Fruit fly (Drosophila melanogaster) whole organism, embryonic: Measurements from ENCODE around the gene CG15403.
A peak's percentile ranks its signal among the peaks of the same experiment; 100 is the strongest.

Experiments used
- Blimp-1 ChIP-seq: fragments of 200-800 bp; sonication (Bioruptor generic); optimal IDR thresholded peaks from 3 replicates; lab custom pipeline; 2018; ENCODE audit warnings: missing biosample characterization, missing genetic modification characterization, mild to moderate bottlenecking, moderate library complexity, missing genetic modification reagents
- CG11504 ChIP-seq: fragments of 200-800 bp; sonication (Bioruptor generic); optimal IDR thresholded peaks from 3 replicates; lab custom pipeline; 2019; ENCODE audit warnings: missing biosample characterization, mild to moderate bottlenecking, missing genetic modification characterization, moderate library complexity
- CG12219 ChIP-seq: fragments of 200-800 bp; sonication (Bioruptor generic); optimal IDR thresholded peaks from 3 replicates; lab custom pipeline; 2018; ENCODE audit warnings: missing biosample characterization, mild to moderate bottlenecking, missing genetic modification characterization
- CG12299 ChIP-seq: fragments of 200-800 bp; sonication (Bioruptor generic); optimal IDR thresholded peaks from 2 replicates; lab custom pipeline; 2018; ENCODE audit warnings: missing biosample characterization, mild to moderate bottlenecking, missing genetic modification characterization
- CG12744 ChIP-seq: fragments of 200-800 bp; sonication (Bioruptor generic); optimal IDR thresholded peaks from 2 replicates; lab custom pipeline; 2016; ENCODE audit warnings: missing biosample characterization, missing genetic modification characterization
- CG13775 ChIP-seq: fragments of 200-800 bp; sonication (Bioruptor generic); optimal IDR thresholded peaks from 3 replicates; lab custom pipeline; 2017; ENCODE audit warnings: missing biosample characterization, mild to moderate bottlenecking, missing genetic modification characterization
- CG14710 ChIP-seq: fragments of 200-800 bp; sonication (Bioruptor generic); optimal IDR thresholded peaks from 3 replicates; lab custom pipeline; 2019; ENCODE audit warnings: missing biosample characterization, mild to moderate bottlenecking, missing genetic modification characterization, moderate library complexity
- CG1602 ChIP-seq: fragments of 200-800 bp; sonication (Bioruptor generic); optimal IDR thresholded peaks from 3 replicates; lab custom pipeline; 2016; ENCODE audit warnings: missing biosample characterization, missing genetic modification characterization
- CG1647 ChIP-seq: fragments of 200-800 bp; sonication (Bioruptor generic); optimal IDR thresholded peaks from 3 replicates; lab custom pipeline; 2016; ENCODE audit warnings: missing biosample characterization, missing genetic modification characterization
- CG16815 ChIP-seq: fragments of 200-800 bp; sonication (Bioruptor generic); optimal IDR thresholded peaks from 3 replicates; lab custom pipeline; 2017; ENCODE audit warnings: missing biosample characterization, mild to moderate bottlenecking, missing genetic modification characterization
- CG17359 ChIP-seq: fragments of 200-800 bp; sonication (Bioruptor generic); optimal IDR thresholded peaks from 3 replicates; lab custom pipeline; 2018; ENCODE audit warnings: missing biosample characterization, mild to moderate bottlenecking, missing genetic modification characterization, moderate library complexity
- CG2678 ChIP-seq: fragments of 200-800 bp; sonication (Bioruptor generic); optimal IDR thresholded peaks from 3 replicates; lab custom pipeline; 2019; ENCODE audit warnings: missing biosample characterization, mild to moderate bottlenecking, missing genetic modification characterization, moderate library complexity
- CG2712 ChIP-seq: fragments of 200-800 bp; optimal IDR thresholded peaks from 3 replicates; lab custom pipeline; 2019; ENCODE audit warnings: missing biosample characterization, mild to moderate bottlenecking, missing genetic modification characterization, moderate library complexity
- CG2889 ChIP-seq: fragments of 200-800 bp; sonication (Bioruptor generic); IDR thresholded peaks from 3 replicates; pipeline ENCODE4 v1.3.6; 2022; ENCODE audit warnings: missing biosample characterization, missing genetic modification characterization
- CG34376 ChIP-seq: fragments of 200-800 bp; sonication (Bioruptor generic); optimal IDR thresholded peaks from 2 replicates; lab custom pipeline; 2018; ENCODE audit warnings: missing biosample characterization, mild to moderate bottlenecking, missing genetic modification characterization
- CG34422 ChIP-seq: fragments of 200-800 bp; sonication (Bioruptor generic); IDR thresholded peaks from 3 replicates; pipeline ENCODE4 v1.3.6; 2022; ENCODE audit warnings: missing biosample characterization, missing genetic modification characterization
- CG3995 ChIP-seq: fragments of 200-800 bp; sonication (Bioruptor generic); optimal IDR thresholded peaks from 3 replicates; lab custom pipeline; 2016; ENCODE audit warnings: missing biosample characterization, missing genetic modification characterization
- CG4707 ChIP-seq: fragments of 200-800 bp; sonication (Bioruptor generic); optimal IDR thresholded peaks from 2 replicates; lab custom pipeline; 2018; ENCODE audit warnings: missing biosample characterization, mild to moderate bottlenecking, missing genetic modification characterization, moderate library complexity
- CG6683 ChIP-seq: fragments of 200-800 bp; sonication (Bioruptor generic); optimal IDR thresholded peaks from 2 replicates; lab custom pipeline; 2017; ENCODE audit warnings: missing biosample characterization, mild to moderate bottlenecking, missing genetic modification characterization, missing genetic modification reagents
- CG6765 ChIP-seq: fragments of 200-800 bp; sonication (Bioruptor generic); optimal IDR thresholded peaks from 3 replicates; lab custom pipeline; 2017; ENCODE audit warnings: missing biosample characterization, mild to moderate bottlenecking, missing genetic modification characterization
- CG7556 ChIP-seq: fragments of 200-800 bp; sonication (Bioruptor generic); optimal IDR thresholded peaks from 2 replicates; lab custom pipeline; 2017; ENCODE audit warnings: missing biosample characterization, mild to moderate bottlenecking, missing genetic modification characterization
- CG7963 ChIP-seq: fragments of 200-800 bp; sonication (Bioruptor generic); IDR thresholded peaks from 3 replicates; pipeline ENCODE4 v1.3.6; 2022; ENCODE audit warnings: missing biosample characterization, missing genetic modification characterization; ENCODE audit not compliant: partially characterized antibody
- CG8388 ChIP-seq: fragments of 200-800 bp; sonication (Bioruptor generic); optimal IDR thresholded peaks from 2 replicates; lab custom pipeline; 2019; ENCODE audit warnings: missing biosample characterization, mild to moderate bottlenecking, missing genetic modification characterization, moderate library complexity
- Elba2 ChIP-seq: fragments of 200-800 bp; sonication (Bioruptor generic); optimal IDR thresholded peaks from 3 replicates; lab custom pipeline; 2016; ENCODE audit warnings: missing biosample characterization, missing genetic modification characterization
- HLH3B ChIP-seq: fragments of 200-800 bp; sonication (Bioruptor generic); IDR thresholded peaks from 2 replicates; pipeline ENCODE4 v1.3.6; 2022; ENCODE audit warnings: missing biosample characterization, missing genetic modification characterization
- HLH54F ChIP-seq: fragments of 200-800 bp; sonication (Bioruptor generic); optimal IDR thresholded peaks from 3 replicates; lab custom pipeline; 2016; ENCODE audit warnings: missing biosample characterization, missing genetic modification characterization
- Hr51 ChIP-seq, 2 experiments: fragments of 200-800 bp; sonication (Bioruptor generic); optimal IDR thresholded peaks; 2 replicates in 1 of 2; 3 replicates in 1 of 2; lab custom pipeline; 2016 to 2018; ENCODE audit warnings: missing biosample characterization in 2 of 2, missing genetic modification characterization in 2 of 2, mild to moderate bottlenecking in 1 of 2, moderate library complexity in 1 of 2
- Lpt ChIP-seq: fragments of >200 bp; optimal IDR thresholded peaks from 2 replicates; lab custom pipeline; 2018; ENCODE audit warnings: missing biosample characterization, missing genetic modification characterization
- Mad ChIP-seq: fragments of 200-800 bp; sonication (Bioruptor generic); optimal IDR thresholded peaks from 2 replicates; lab custom pipeline; 2016; ENCODE audit warnings: missing biosample characterization, missing genetic modification characterization
- Med ChIP-seq: fragments of 200-800 bp; sonication (Bioruptor generic); peaks from one replicate; lab custom pipeline; 2016; ENCODE audit warnings: missing biosample characterization, missing genetic modification characterization, mild to moderate bottlenecking, inconsistent platforms, moderate library complexity
- Nf-YB ChIP-seq: fragments of 200-800 bp; sonication (Bioruptor generic); optimal IDR thresholded peaks from 3 replicates; lab custom pipeline; 2019; ENCODE audit warnings: missing biosample characterization, mild to moderate bottlenecking, missing genetic modification characterization, moderate library complexity
- NfI ChIP-seq: fragments of 200-800 bp; sonication (Bioruptor generic); optimal IDR thresholded peaks from 3 replicates; lab custom pipeline; 2018; ENCODE audit warnings: missing biosample characterization, mild to moderate bottlenecking, missing genetic modification characterization, moderate library complexity
- Ravus ChIP-seq: fragments of 200-800 bp; sonication (Bioruptor generic); IDR thresholded peaks from 2 replicates; pipeline ENCODE4 v1.3.6; 2022; ENCODE audit warnings: missing biosample characterization, missing genetic modification characterization
- Spps ChIP-seq: fragments of 200-800 bp; sonication (Bioruptor generic); optimal IDR thresholded peaks from 2 replicates; lab custom pipeline; 2018; ENCODE audit warnings: missing biosample characterization, mild to moderate bottlenecking, missing genetic modification characterization
- bowl ChIP-seq: fragments of 200-800 bp; sonication (Bioruptor generic); IDR thresholded peaks from 2 replicates; pipeline ENCODE4 v1.3.6; 2022; ENCODE audit warnings: missing biosample characterization, missing genetic modification characterization
- caup ChIP-seq: fragments of 200-800 bp; sonication (Bioruptor generic); optimal IDR thresholded peaks from 3 replicates; lab custom pipeline; 2017; ENCODE audit warnings: missing biosample characterization, mild to moderate bottlenecking, missing genetic modification characterization, moderate library complexity; ENCODE audit not compliant: severe bottlenecking
- dmrt11E ChIP-seq: fragments of 200-800 bp; sonication (Bioruptor generic); optimal IDR thresholded peaks from 3 replicates; lab custom pipeline; 2018; ENCODE audit warnings: missing biosample characterization, mild to moderate bottlenecking, missing genetic modification characterization, moderate library complexity
- her ChIP-seq: fragments of 200-800 bp; sonication (Bioruptor generic); optimal IDR thresholded peaks from 2 replicates; lab custom pipeline; 2016; ENCODE audit warnings: missing biosample characterization, missing genetic modification characterization
- pho ChIP-seq: fragments of 200-800 bp; sonication (Bioruptor generic); optimal IDR thresholded peaks from 2 replicates; lab custom pipeline; 2016; ENCODE audit warnings: missing biosample characterization, missing genetic modification characterization
- pnt ChIP-seq: fragments of 200-800 bp; sonication (Bioruptor generic); optimal IDR thresholded peaks from 3 replicates; lab custom pipeline; 2016; ENCODE audit warnings: missing biosample characterization, missing genetic modification characterization
- prd ChIP-seq, 3 experiments: fragments of >200 bp in 2 of 3; fragments of 200-800 bp in 1 of 3; sonication (Bioruptor generic) in 1 of 3; optimal IDR thresholded peaks in 2 of 3; IDR thresholded peaks in 1 of 3; 2 replicates in 2 of 3; 3 replicates in 1 of 3; pipeline versions ENCODE4 v1.3.6 to Lab custom; 2017 to 2022; ENCODE audit warnings: missing biosample characterization in 1 of 3, missing genetic modification characterization in 1 of 3
- ro ChIP-seq: fragments of 200-800 bp; sonication (Bioruptor generic); IDR thresholded peaks from 2 replicates; pipeline ENCODE4 v1.3.6; 2022; ENCODE audit warnings: missing biosample characterization, missing genetic modification characterization
- sens-2 ChIP-seq: fragments of 200-800 bp; sonication (Bioruptor generic); IDR thresholded peaks from 2 replicates; pipeline ENCODE4 v1.3.6; 2022; ENCODE audit warnings: missing biosample characterization, missing genetic modification characterization
- sima ChIP-seq: fragments of 200-800 bp; sonication (Bioruptor generic); optimal IDR thresholded peaks from 2 replicates; lab custom pipeline; 2016; ENCODE audit warnings: missing biosample characterization, missing genetic modification characterization
- sisA ChIP-seq: fragments of 200-800 bp; sonication (Bioruptor generic); IDR thresholded peaks from 2 replicates; pipeline ENCODE4 v1.3.6; 2022; ENCODE audit warnings: missing biosample characterization, missing genetic modification characterization
- twi ChIP-seq: fragments of 200-800 bp; optimal IDR thresholded peaks from 2 replicates; lab custom pipeline; 2019; ENCODE audit warnings: missing biosample characterization, mild to moderate bottlenecking, missing genetic modification characterization, moderate library complexity
- zfh2 ChIP-seq: fragments of 200-800 bp; sonication (Bioruptor generic); optimal IDR thresholded peaks from 2 replicates; lab custom pipeline; 2016; ENCODE audit warnings: missing biosample characterization, missing genetic modification characterization

Gene CG15403

dm6 chr2L:3083510-3083909 lies 44.9 kb upstream of the CG15403 start (continued):
- TF ChIP-seq Hr51 (GFP tag; optimal IDR thresholded peaks at IDR 0.05; lab: Kevin White, UChicago) (peak in 1 of 2 experiments; percentile 4), dmrt11E (tag; lab: Kevin White, UChicago) (no peak), sisA (GFP tag; lab: Robert Waterston, UW) (0 out of 2 replicates have a peak, but pooled peaks have one; percentile 17), twi (tag; lab: Kevin White, UChicago) (peak; percentile 81), prd (optimal IDR thresholded peaks at IDR 0.05; lab: Kevin White, UChicago) (no peak), prd (GFP tag; IDR thresholded peaks at IDR 0.05; lab: Robert Waterston, UW) (0 out of 3 replicates have a peak, but pooled peaks have one; percentile 9), CG4707 (peak; percentile 40)

- peak; percentile 19 for TF ChIP-seq CG16815 (GFP tag; lab: Kevin White, UChicago)
- no peak for TF ChIP-seq CG7963 (GFP tag; lab: Robert Waterston, UW)
- peak; percentile 65 for TF ChIP-seq CG6765 (GFP tag; lab: Kevin White, UChicago)
- no peak for TF ChIP-seq ro
- TF ChIP-seq CG1602 (GFP tag; lab: Kevin White, UChicago), result peak; percentile 10
- TF ChIP-seq CG11504 (tag; lab: Kevin White, UChicago), result peak; percentile 83
- peak; percentile 39 for TF ChIP-seq CG12219 (GFP tag; lab: Kevin White, UChicago)
- TF ChIP-seq CG2678 (tag; lab: Kevin White, UChicago), result peak; percentile 86
- TF ChIP-seq sens-2 (GFP tag; lab: Robert Waterston, UW), result no peak
- peak; percentile 17 for TF ChIP-seq Mad (GFP tag; lab: Kevin White, UChicago)
- no peak for TF ChIP-seq CG3995 (GFP tag; lab: Kevin White, UChicago)
- peak; percentile 93 for TF ChIP-seq Med (GFP tag; lab: Kevin White, UChicago)
- TF ChIP-seq HLH3B (GFP tag; lab: Robert Waterston, UW), result peak; percentile 83
- TF ChIP-seq bowl, result peak; percentile 44; the same call in 1 of the 2 replicates
- TF ChIP-seq CG2889, result no peak
- peak; percentile 75 for TF ChIP-seq CG2712 (tag; lab: Kevin White, UChicago)
- TF ChIP-seq CG7556 (GFP tag; lab: Kevin White, UChicago), result peak; percentile 78
- TF ChIP-seq CG8388, result peak; percentile 49
- no peak for TF ChIP-seq Lpt (GFP tag; lab: Kevin White, UChicago)
- peak; percentile 16 for TF ChIP-seq CG14710
- peak; percentile 51 for TF ChIP-seq CG13775 (GFP tag; lab: Kevin White, UChicago)
- peak; percentile 28 for TF ChIP-seq CG1647 (GFP tag; lab: Kevin White, UChicago)
- TF ChIP-seq NfI, result peak; percentile 48
- TF ChIP-seq CG17359 (tag; lab: Kevin White, UChicago), result peak; percentile 79
- TF ChIP-seq Blimp-1 (GFP tag; lab: Kevin White, UChicago), result peak; percentile 71
- peak; percentile 60; the same call in 1 of the 3 replicates for TF ChIP-seq CG34422 (GFP tag; lab: Robert Waterston, UW)
- TF ChIP-seq Ravus (GFP tag; lab: Robert Waterston, UW), result peak; percentile 31
- TF ChIP-seq caup (GFP tag; lab: Kevin White, UChicago), result peak; percentile 69
- peak; percentile 22 for TF ChIP-seq zfh2 (GFP tag; lab: Kevin White, UChicago)
- peak; percentile 2 for TF ChIP-seq CG12744 (GFP tag; lab: Kevin White, UChicago)
- peak; percentile 5 for TF ChIP-seq CG34376 (GFP tag; lab: Kevin White, UChicago)
- no peak for TF ChIP-seq sima (GFP tag; lab: Kevin White, UChicago)
- TF ChIP-seq HLH54F (GFP tag; lab: Kevin White, UChicago), result peak; percentile 33
- peak; percentile 49 for TF ChIP-seq pho (GFP tag; lab: Kevin White, UChicago)
- TF ChIP-seq pnt (GFP tag; lab: Kevin White, UChicago), result peak; percentile 19
- TF ChIP-seq CG6683 (GFP tag; lab: Kevin White, UChicago), result peak; percentile 53
- TF ChIP-seq Elba2 (GFP tag; lab: Kevin White, UChicago), result no peak
- TF ChIP-seq CG12299 (tag; lab: Kevin White, UChicago), result peak; percentile 4
- TF ChIP-seq Nf-YB (GFP tag; lab: Kevin White, UChicago), result peak; percentile 30
- TF ChIP-seq her, result peak; percentile 36
- TF ChIP-seq Spps (tag; lab: Kevin White, UChicago), result no peak
Observed at dm6 chr2L:3086290-3086876, 42.1 kb upstream of the CG15403 start.
